Worm (Caenorhabditis elegans) whole organism, L4 larva: ENCODE measurements around the gene dmsr-14.

Source experiments
- ZK546.5 ChIP-seq, 2 experiments: sonication (generic microtip); optimal IDR thresholded peaks; 2 replicates each; lab custom pipeline; 2017; ENCODE audit warnings: missing biosample characterization in 2 of 2, missing genetic modification characterization in 2 of 2
- arid-1 ChIP-seq: fragments of 200-800 bp; sonication (Bioruptor generic); conservative IDR thresholded peaks from 2 replicates; pipeline ENCODE4 v1.3.6; 2022; ENCODE audit warnings: missing genetic modification reagents, missing genetic modification characterization, missing compliant biosample characterization
- daf-16 ChIP-seq, 3 experiments: sonication (generic microtip); optimal IDR thresholded peaks; 2 replicates each; lab custom pipeline; 2016 to 2017; ENCODE audit warnings: missing genetic modification characterization in 3 of 3, missing genetic modification reagents in 3 of 3, mild to moderate bottlenecking in 2 of 3, missing compliant biosample characterization in 2 of 3, missing biosample characterization in 1 of 3, moderate library complexity in 1 of 3
- fkh-10 ChIP-seq: fragments of 150-350 bp; optimal IDR thresholded peaks from 2 replicates; lab custom pipeline; 2014; ENCODE audit warnings: missing biosample characterization, missing genetic modification reagents, missing genetic modification characterization
- nhr-42 ChIP-seq: fragments of 200-800 bp; sonication (Bioruptor generic); IDR thresholded peaks from 2 replicates; pipeline ENCODE4 v1.3.6; 2022; ENCODE audit warnings: missing genetic modification characterization, missing compliant biosample characterization
- unc-39 ChIP-seq: sonication (generic microtip); optimal IDR thresholded peaks from 2 replicates; lab custom pipeline; 2017; ENCODE audit warnings: missing biosample characterization, missing genetic modification characterization

DNA sequence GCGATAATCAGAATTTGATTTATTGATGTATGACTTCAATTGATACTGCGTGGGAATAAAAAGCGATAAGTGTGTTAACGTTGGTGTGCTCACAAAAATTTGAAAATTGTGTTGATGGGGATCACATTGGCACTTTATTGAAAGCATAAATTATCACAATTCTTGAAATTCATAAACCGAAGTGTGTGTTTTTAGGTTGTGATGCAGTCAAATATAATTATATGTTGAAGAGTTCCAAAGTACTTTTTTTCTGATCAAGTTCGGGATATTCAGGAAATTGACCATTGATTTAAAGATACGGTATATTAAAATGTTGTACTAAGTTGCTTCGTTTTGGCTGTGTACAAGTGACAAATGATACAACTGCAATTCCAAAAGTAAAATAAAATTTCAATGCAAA, 41.4 kb downstream of the dmsr-14 start, which contains the start of gene srh-28:
- TF ChIP-seq fkh-10 (GFP tag; lab: Kevin White, UChicago): no peak
- TF ChIP-seq nhr-42 (GFP tag; lab: Robert Waterston, UW): no peak
- no peak for TF ChIP-seq ZK546.5 (tag; optimal IDR thresholded peaks at IDR 0.05; lab: Kevin White, UChicago)
- TF ChIP-seq unc-39: no peak
- TF ChIP-seq arid-1 (GFP tag; lab: Robert Waterston, UW): no peak
- no peak for TF ChIP-seq daf-16 (GFP tag; optimal IDR thresholded peaks at IDR 0.05; lab: Kevin White, UChicago)
- no peak for TF ChIP-seq daf-16 (tag; optimal IDR thresholded peaks at IDR 0.05; lab: Kevin White, UChicago)
